Fruit fly (Drosophila melanogaster) whole organism, embryonic: ENCODE measurements around the gene CG6066.
A peak's percentile ranks its signal among the peaks of the same experiment; 100 is the strongest.

Experiments
- Atf3 ChIP-seq: fragments of 200-800 bp; sonication (Bioruptor generic); optimal IDR thresholded peaks from 3 replicates; lab custom pipeline; 2016; ENCODE audit warnings: missing biosample characterization, missing genetic modification characterization
- C15 ChIP-seq: fragments of 200-800 bp; sonication (Bioruptor generic); IDR thresholded peaks from 3 replicates; pipeline ENCODE4 v1.3.6; 2022; ENCODE audit warnings: missing biosample characterization, missing genetic modification characterization
- CG10366 ChIP-seq: fragments of 200-800 bp; sonication (Bioruptor generic); IDR thresholded peaks from 2 replicates; pipeline ENCODE4 v1.3.6; 2022; ENCODE audit warnings: missing biosample characterization, missing genetic modification characterization
- CG13123 ChIP-seq: fragments of 200-800 bp; sonication (Bioruptor generic); optimal IDR thresholded peaks from 2 replicates; lab custom pipeline; 2016; ENCODE audit warnings: missing biosample characterization, missing genetic modification characterization
- CG14014 ChIP-seq: fragments of 200-800 bp; sonication (Bioruptor generic); IDR thresholded peaks from 2 replicates; pipeline ENCODE4 v1.3.6; 2022; ENCODE audit warnings: missing biosample characterization, missing genetic modification characterization
- CG14667 ChIP-seq: fragments of 200-800 bp; sonication (Bioruptor generic); IDR thresholded peaks from 2 replicates; pipeline ENCODE4 v1.3.6; 2022; ENCODE audit warnings: missing biosample characterization, missing genetic modification characterization
- CG14860 ChIP-seq: fragments of 200-800 bp; sonication (Bioruptor generic); IDR thresholded peaks from 3 replicates; pipeline ENCODE4 v1.3.6; 2022; ENCODE audit warnings: missing biosample characterization, missing genetic modification characterization; ENCODE audit not compliant: partially characterized antibody
- CG1603 ChIP-seq: fragments of 200-800 bp; sonication (Bioruptor generic); optimal IDR thresholded peaks from 2 replicates; lab custom pipeline; 2019; ENCODE audit warnings: missing biosample characterization, mild to moderate bottlenecking, missing genetic modification characterization, moderate library complexity
- CG17359 ChIP-seq: fragments of 200-800 bp; sonication (Bioruptor generic); optimal IDR thresholded peaks from 3 replicates; lab custom pipeline; 2018; ENCODE audit warnings: missing biosample characterization, mild to moderate bottlenecking, missing genetic modification characterization, moderate library complexity
- CG18262 ChIP-seq: fragments of 200-800 bp; optimal IDR thresholded peaks from 3 replicates; lab custom pipeline; 2019; ENCODE audit warnings: missing biosample characterization, mild to moderate bottlenecking, missing genetic modification characterization, moderate library complexity
- CG30020 ChIP-seq: fragments of 200-800 bp; optimal IDR thresholded peaks from 2 replicates; lab custom pipeline; 2019; ENCODE audit warnings: missing biosample characterization, mild to moderate bottlenecking, missing genetic modification characterization, moderate library complexity
- CG3726 ChIP-seq: fragments of 200-800 bp; sonication (Bioruptor generic); IDR thresholded peaks from 3 replicates; pipeline ENCODE4, ENCODE4 v1.3.6; 2022; ENCODE audit warnings: missing biosample characterization, missing genetic modification characterization
- CG3995 ChIP-seq: fragments of 200-800 bp; sonication (Bioruptor generic); optimal IDR thresholded peaks from 3 replicates; lab custom pipeline; 2016; ENCODE audit warnings: missing biosample characterization, missing genetic modification characterization
- CG43689 ChIP-seq: fragments of 200-800 bp; sonication (Bioruptor generic); IDR thresholded peaks from 2 replicates; pipeline ENCODE4 v1.3.6; 2022; ENCODE audit warnings: missing biosample characterization, missing genetic modification characterization
- CG6654 ChIP-seq: fragments of 200-800 bp; sonication (Bioruptor generic); optimal IDR thresholded peaks from 2 replicates; lab custom pipeline; 2017; ENCODE audit warnings: missing biosample characterization, mild to moderate bottlenecking, missing genetic modification characterization
- CG8089 ChIP-seq: fragments of 200-800 bp; sonication (Bioruptor generic); optimal IDR thresholded peaks from 3 replicates; lab custom pipeline; 2016; ENCODE audit warnings: missing biosample characterization, missing genetic modification characterization
- CG8290 ChIP-seq, 3 experiments: fragments of 200-800 bp; sonication (Bioruptor generic); optimal IDR thresholded peaks; 2 replicates each; lab custom pipeline; 2016 to 2019; ENCODE audit warnings: missing biosample characterization in 3 of 3, missing genetic modification characterization in 3 of 3, mild to moderate bottlenecking in 2 of 3, moderate library complexity in 1 of 3
- CG9609 ChIP-seq: fragments of 200-800 bp; sonication (Bioruptor generic); optimal IDR thresholded peaks from 3 replicates; lab custom pipeline; 2016; ENCODE audit warnings: missing biosample characterization, missing genetic modification characterization
- CTCF ChIP-seq: fragments of 200-800 bp; sonication (Bioruptor generic); optimal IDR thresholded peaks from 2 replicates; lab custom pipeline; 2017; ENCODE audit warnings: missing biosample characterization, mild to moderate bottlenecking, missing genetic modification characterization, moderate library complexity
- Dref ChIP-seq: fragments of 200-800 bp; sonication (Bioruptor generic); IDR thresholded peaks from 2 replicates; pipeline ENCODE4 v1.3.6; 2022; ENCODE audit warnings: missing biosample characterization, missing genetic modification characterization
- ERR ChIP-seq: fragments of 200-800 bp; sonication (Bioruptor generic); optimal IDR thresholded peaks from 2 replicates; lab custom pipeline; 2016; ENCODE audit warnings: missing biosample characterization, missing genetic modification characterization
- Fer2 ChIP-seq: fragments of 200-800 bp; sonication (Bioruptor generic); optimal IDR thresholded peaks from 2 replicates; lab custom pipeline; 2018; ENCODE audit warnings: missing biosample characterization, mild to moderate bottlenecking, missing genetic modification characterization, moderate library complexity
- H15 ChIP-seq: fragments of 200-800 bp; sonication (Bioruptor generic); IDR thresholded peaks from 3 replicates; pipeline ENCODE4 v1.3.6; 2022; ENCODE audit warnings: missing biosample characterization, missing genetic modification characterization
- Hey ChIP-seq: fragments of 200-800 bp; sonication (Bioruptor generic); optimal IDR thresholded peaks from 3 replicates; lab custom pipeline; 2018; ENCODE audit warnings: missing biosample characterization, mild to moderate bottlenecking, missing genetic modification characterization
- Hr78 ChIP-seq, 2 experiments: fragments of 200-800 bp in 1 of 2; fragments of >200 bp in 1 of 2; sonication (Bioruptor generic) in 1 of 2; optimal IDR thresholded peaks; 2 replicates each; lab custom pipeline; 2017 to 2019; ENCODE audit warnings: missing biosample characterization in 2 of 2, missing genetic modification characterization in 2 of 2, mild to moderate bottlenecking in 1 of 2, moderate library complexity in 1 of 2
- Hsf ChIP-seq: fragments of 200-800 bp; sonication (Bioruptor generic); optimal IDR thresholded peaks from 3 replicates; lab custom pipeline; 2016; ENCODE audit warnings: missing biosample characterization, missing genetic modification characterization
- MESR4 ChIP-seq: fragments of 200-800 bp; sonication (Bioruptor generic); optimal IDR thresholded peaks from 2 replicates; lab custom pipeline; 2018; ENCODE audit warnings: missing biosample characterization, mild to moderate bottlenecking, missing genetic modification characterization, moderate library complexity
- Meics ChIP-seq: fragments of 200-800 bp; sonication (Bioruptor generic); optimal IDR thresholded peaks from 2 replicates; lab custom pipeline; 2017; ENCODE audit warnings: missing biosample characterization, mild to moderate bottlenecking, missing genetic modification characterization
- NK7.1 ChIP-seq: fragments of 200-800 bp; sonication (Bioruptor generic); optimal IDR thresholded peaks from 3 replicates; lab custom pipeline; 2016; ENCODE audit warnings: missing biosample characterization, missing genetic modification characterization
- Rx ChIP-seq: fragments of 200-800 bp; sonication (Bioruptor generic); IDR thresholded peaks from 2 replicates; pipeline ENCODE4 v1.3.6; 2022; ENCODE audit warnings: missing biosample characterization, missing genetic modification characterization
- ara ChIP-seq: fragments of 200-800 bp; sonication (Bioruptor generic); IDR thresholded peaks from 2 replicates; pipeline ENCODE4 v1.3.6; 2022; ENCODE audit warnings: missing biosample characterization, missing genetic modification characterization
- br ChIP-seq: fragments of >200 bp; optimal IDR thresholded peaks from 2 replicates; lab custom pipeline; 2017
- cato ChIP-seq: fragments of 200-800 bp; sonication (Bioruptor generic); optimal IDR thresholded peaks from 2 replicates; lab custom pipeline; 2016; ENCODE audit warnings: missing biosample characterization, missing genetic modification characterization, borderline replicate concordance
- da ChIP-seq: fragments of 200-800 bp; sonication (Bioruptor generic); optimal IDR thresholded peaks from 2 replicates; lab custom pipeline; 2016; ENCODE audit warnings: missing biosample characterization, missing genetic modification characterization
- eve ChIP-seq, 2 experiments: fragments of >200 bp; optimal IDR thresholded peaks; 2 replicates each; lab custom pipeline; 2017; ENCODE audit warnings: missing biosample characterization in 2 of 2, missing genetic modification characterization in 2 of 2
- ewg ChIP-seq: fragments of 200-800 bp; sonication (Bioruptor generic); optimal IDR thresholded peaks from 3 replicates; lab custom pipeline; 2017; ENCODE audit warnings: mild to moderate bottlenecking, missing biosample characterization, missing genetic modification reagents, missing genetic modification characterization
- jing ChIP-seq: fragments of 200-800 bp; sonication (Bioruptor generic); optimal IDR thresholded peaks from 2 replicates; lab custom pipeline; 2018; ENCODE audit warnings: missing biosample characterization, mild to moderate bottlenecking, missing genetic modification characterization
- kah ChIP-seq: fragments of 200-800 bp; sonication (Bioruptor generic); optimal IDR thresholded peaks from 2 replicates; lab custom pipeline; 2018; ENCODE audit warnings: missing biosample characterization, mild to moderate bottlenecking, missing genetic modification characterization
- kay ChIP-seq: fragments of 200-800 bp; sonication (Bioruptor generic); optimal IDR thresholded peaks from 2 replicates; lab custom pipeline; 2016; ENCODE audit warnings: missing biosample characterization, missing genetic modification characterization
- kni ChIP-seq: fragments of 200-800 bp; sonication (Bioruptor generic); optimal IDR thresholded peaks from 3 replicates; lab custom pipeline; 2017; ENCODE audit warnings: mild to moderate bottlenecking, missing biosample characterization, missing genetic modification reagents, missing genetic modification characterization
- lmd ChIP-seq: fragments of 200-800 bp; sonication (Bioruptor generic); IDR thresholded peaks from 2 replicates; pipeline ENCODE4 v1.3.6; 2022; ENCODE audit warnings: missing biosample characterization, missing genetic modification characterization
- pzg ChIP-seq: fragments of 200-800 bp; sonication (Bioruptor generic); optimal IDR thresholded peaks from 3 replicates; lab custom pipeline; 2018; ENCODE audit warnings: missing biosample characterization, mild to moderate bottlenecking, missing genetic modification characterization, moderate library complexity
- rib ChIP-seq: fragments of 200-800 bp; sonication (Bioruptor generic); IDR thresholded peaks from 2 replicates; pipeline ENCODE4 v1.3.6; 2022; ENCODE audit warnings: missing biosample characterization, missing genetic modification characterization
- row ChIP-seq: fragments of 200-800 bp; sonication (Bioruptor generic); IDR thresholded peaks from 3 replicates; pipeline ENCODE4 v1.3.6; 2022; ENCODE audit warnings: missing biosample characterization, missing genetic modification characterization
- salm ChIP-seq: fragments of 200-800 bp; sonication (Bioruptor generic); optimal IDR thresholded peaks from 2 replicates; lab custom pipeline; 2018; ENCODE audit warnings: missing biosample characterization, mild to moderate bottlenecking, missing genetic modification characterization
- sob ChIP-seq: fragments of 200-800 bp; sonication (Bioruptor generic); IDR thresholded peaks from 2 replicates; pipeline ENCODE4 v1.3.6; 2022; ENCODE audit warnings: missing biosample characterization, missing genetic modification characterization
- ttk ChIP-seq: fragments of 200-800 bp; sonication (Bioruptor generic); IDR thresholded peaks from 2 replicates; pipeline ENCODE4 v2.1.2; 2022; ENCODE audit warnings: missing biosample characterization, missing genetic modification characterization
- tup ChIP-seq: fragments of 200-800 bp; sonication (Bioruptor generic); optimal IDR thresholded peaks from 2 replicates; lab custom pipeline; 2016; ENCODE audit warnings: missing biosample characterization, mild to moderate bottlenecking, missing genetic modification characterization, moderate library complexity
- twi ChIP-seq: fragments of 200-800 bp; optimal IDR thresholded peaks from 2 replicates; lab custom pipeline; 2019; ENCODE audit warnings: missing biosample characterization, mild to moderate bottlenecking, missing genetic modification characterization, moderate library complexity
- vnd ChIP-seq: fragments of 200-800 bp; sonication (Bioruptor generic); IDR thresholded peaks from 3 replicates; pipeline ENCODE4 v1.3.6; 2022; ENCODE audit warnings: missing biosample characterization, missing genetic modification characterization; ENCODE audit not compliant: partially characterized antibody

Gene CG6066

DNA sequence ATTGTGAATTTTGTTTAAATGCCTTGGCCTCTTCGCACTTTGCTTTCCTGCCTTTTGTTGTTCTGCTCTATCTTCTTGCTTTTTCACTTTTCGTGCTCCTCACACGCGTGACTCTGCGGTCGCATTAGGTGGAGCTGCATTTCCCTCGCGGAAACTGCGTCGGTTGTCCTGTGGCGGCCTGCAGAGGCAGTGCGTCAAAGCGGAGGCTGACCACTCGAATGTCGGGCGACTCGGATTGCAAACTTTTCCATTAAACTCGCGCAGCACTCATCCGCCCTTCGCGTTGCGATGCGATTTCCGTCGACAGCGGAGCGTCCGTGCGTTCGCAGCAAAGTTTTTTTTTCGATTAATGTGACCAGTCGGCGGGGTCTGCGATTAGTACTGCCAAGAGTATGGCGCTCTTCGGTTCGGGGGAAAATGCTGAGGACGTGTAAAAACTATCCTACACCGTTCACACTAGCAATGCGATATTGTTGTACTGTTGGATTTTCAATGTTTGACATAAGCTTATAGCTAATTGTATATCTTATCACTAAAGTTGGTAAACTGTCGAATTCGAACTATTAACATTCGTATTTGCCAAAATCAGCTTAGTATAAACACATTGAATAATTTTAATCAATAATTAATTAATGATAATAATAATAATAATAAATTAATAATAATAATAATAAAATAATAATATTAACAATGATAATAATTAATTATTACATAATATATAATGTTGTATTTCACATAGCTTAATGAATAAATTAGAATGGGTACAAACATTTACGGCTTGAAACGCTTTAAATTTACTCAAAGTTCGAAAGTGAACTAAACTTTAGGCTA lies 34.4 kb upstream of the CG6066 start, which contains the start of gene CG6051 (continued):
- TF ChIP-seq pzg (GFP tag; lab: Kevin White, UChicago) (peak; percentile 53), CG43689 (no peak), MESR4 (peak; percentile 83), CG13123 (GFP tag; lab: Kevin White, UChicago) (no peak), ara (GFP tag; lab: Robert Waterston, UW) (no peak), H15 (GFP tag; lab: Robert Waterston, UW) (no peak), Fer2 (tag; lab: Kevin White, UChicago) (peak; percentile 4), CG8089 (GFP tag; lab: Kevin White, UChicago) (peak; percentile 53), CTCF (no peak), CG14667 (GFP tag; lab: Robert Waterston, UW) (no peak), salm (tag; lab: Kevin White, UChicago) (no peak), Hey (tag; lab: Kevin White, UChicago) (peak; percentile 46), CG30020 (peak; percentile 84), CG10366 (GFP tag; lab: Robert Waterston, UW) (no peak), ERR (GFP tag; lab: Kevin White, UChicago) (no peak), row (GFP tag; lab: Robert Waterston, UW) (no peak), ewg (GFP tag; lab: Kevin White, UChicago) (no peak), CG3726 (GFP tag; lab: Robert Waterston, UW) (no peak), Atf3 (GFP tag; lab: Kevin White, UChicago) (peak; percentile 25), rib (no peak), sob (GFP tag; lab: Robert Waterston, UW) (no peak), br (no peak), Dref (GFP tag; lab: Robert Waterston, UW) (no peak), kah (GFP tag; lab: Kevin White, UChicago) (no peak), Hsf (peak; percentile 56), CG1603 (peak; percentile 80), C15 (GFP tag; lab: Robert Waterston, UW) (no peak), jing (GFP tag; lab: Kevin White, UChicago) (no peak), cato (GFP tag; lab: Kevin White, UChicago) (peak; percentile 3), eve (GFP tag; optimal IDR thresholded peaks at IDR 0.05; lab: Kevin White, UChicago) (no peak), da (peak; percentile 51), CG14860 (GFP tag; lab: Robert Waterston, UW) (no peak), CG3995 (GFP tag; lab: Kevin White, UChicago) (peak; percentile 2), tup (GFP tag; lab: Kevin White, UChicago) (peak; percentile 40), CG9609 (GFP tag; lab: Kevin White, UChicago) (peak; percentile 66), Hr78 (GFP tag; optimal IDR thresholded peaks at IDR 0.05; lab: Kevin White, UChicago) (peak in 1 of 2 experiments; percentile 13), kni (GFP tag; lab: Kevin White, UChicago) (peak; percentile 56), Meics (no peak), vnd (GFP tag; lab: Robert Waterston, UW) (no peak), CG17359 (tag; lab: Kevin White, UChicago) (peak; percentile 60), CG6654 (no peak), kay (GFP tag; lab: Kevin White, UChicago) (peak; percentile 13), CG18262 (tag; lab: Kevin White, UChicago) (peak; percentile 59), CG8290 (GFP tag; optimal IDR thresholded peaks at IDR 0.05; lab: Kevin White, UChicago) (no peak), CG8290 (tag; optimal IDR thresholded peaks at IDR 0.05; lab: Kevin White, UChicago) (peak in 1 of 2 experiments; percentile 89), CG14014 (GFP tag; lab: Robert Waterston, UW) (no peak), Rx (GFP tag; lab: Robert Waterston, UW) (no peak), NK7.1 (GFP tag; lab: Kevin White, UChicago) (peak; percentile 25), ttk (no peak), lmd (no peak), twi (tag; lab: Kevin White, UChicago) (peak; percentile 35)
